Worm (Caenorhabditis elegans): ENCODE measurements around the gene str-25.

ce11 chrV:16132705-16133104, 17.2 kb downstream of the str-25 start, which contains the start of gene fbxa-144:
- TF ChIP-seq him-1 (tag; optimal IDR thresholded peaks at IDR 0.05): no peak
- TF ChIP-seq W03F9.2 (tag; optimal IDR thresholded peaks at IDR 0.05): no peak
- no peak for TF ChIP-seq dao-5 (tag; optimal IDR thresholded peaks at IDR 0.05)

Measured in whole organism, L4/young adult.